Fruit fly (Drosophila melanogaster) whole organism, embryonic: Measurements from ENCODE around the gene lok.

Source experiments
- B-H1 ChIP-seq: fragments of 200-800 bp; sonication (Bioruptor generic); IDR thresholded peaks from 3 replicates; pipeline ENCODE4 v1.3.6; 2022; ENCODE audit warnings: missing biosample characterization, missing genetic modification characterization
- Bdp1 ChIP-seq: fragments of 200-800 bp; sonication (Bioruptor generic); optimal IDR thresholded peaks from 3 replicates; lab custom pipeline; 2016; ENCODE audit warnings: missing biosample characterization, missing genetic modification characterization
- CG10366 ChIP-seq: fragments of 200-800 bp; sonication (Bioruptor generic); IDR thresholded peaks from 2 replicates; pipeline ENCODE4 v1.3.6; 2022; ENCODE audit warnings: missing biosample characterization, missing genetic modification characterization
- CG10462 ChIP-seq: fragments of 200-800 bp; sonication (Bioruptor generic); optimal IDR thresholded peaks from 2 replicates; lab custom pipeline; 2016; ENCODE audit warnings: missing biosample characterization, missing genetic modification characterization
- CG11093 ChIP-seq: fragments of 200-800 bp; sonication (Bioruptor generic); IDR thresholded peaks from 3 replicates; pipeline ENCODE4 v1.3.6; 2022; ENCODE audit warnings: missing biosample characterization, missing genetic modification characterization
- CG11723 ChIP-seq: fragments of 200-800 bp; sonication (Bioruptor generic); optimal IDR thresholded peaks from 2 replicates; lab custom pipeline; 2017; ENCODE audit warnings: missing biosample characterization, mild to moderate bottlenecking, missing genetic modification characterization
- CG1529 ChIP-seq: fragments of 200-800 bp; sonication (Bioruptor generic); optimal IDR thresholded peaks from 3 replicates; lab custom pipeline; 2018; ENCODE audit warnings: missing biosample characterization, missing genetic modification characterization
- CG17328 ChIP-seq: fragments of 200-800 bp; sonication (Bioruptor generic); IDR thresholded peaks from 2 replicates; pipeline ENCODE4 v1.3.6; 2022; ENCODE audit warnings: missing biosample characterization, missing genetic modification characterization
- CG2875 ChIP-seq: fragments of 200-800 bp; sonication (Bioruptor generic); optimal IDR thresholded peaks from 2 replicates; lab custom pipeline; 2017; ENCODE audit warnings: missing biosample characterization, mild to moderate bottlenecking, missing genetic modification characterization, missing genetic modification reagents
- CG30403 ChIP-seq: fragments of 200-800 bp; sonication (Bioruptor generic); optimal IDR thresholded peaks from 3 replicates; lab custom pipeline; 2016; ENCODE audit warnings: missing biosample characterization, missing genetic modification characterization
- CG31388 ChIP-seq: fragments of 200-800 bp; sonication (Bioruptor generic); optimal IDR thresholded peaks from 2 replicates; lab custom pipeline; 2016; ENCODE audit warnings: missing biosample characterization, missing genetic modification characterization
- CG33213 ChIP-seq: fragments of 200-800 bp; sonication (Bioruptor generic); optimal IDR thresholded peaks from 3 replicates; lab custom pipeline; 2016; ENCODE audit warnings: missing biosample characterization, missing genetic modification characterization
- CG33557 ChIP-seq: fragments of 200-800 bp; sonication (Bioruptor generic); optimal IDR thresholded peaks from 2 replicates; lab custom pipeline; 2019; ENCODE audit warnings: missing biosample characterization, mild to moderate bottlenecking, missing genetic modification characterization, moderate library complexity
- CG34376 ChIP-seq: fragments of 200-800 bp; sonication (Bioruptor generic); optimal IDR thresholded peaks from 2 replicates; lab custom pipeline; 2018; ENCODE audit warnings: missing biosample characterization, mild to moderate bottlenecking, missing genetic modification characterization
- CG4424 ChIP-seq: fragments of 200-800 bp; sonication (Bioruptor generic); optimal IDR thresholded peaks from 3 replicates; lab custom pipeline; 2016; ENCODE audit warnings: missing biosample characterization, missing genetic modification characterization
- CG4707 ChIP-seq: fragments of 200-800 bp; sonication (Bioruptor generic); optimal IDR thresholded peaks from 2 replicates; lab custom pipeline; 2018; ENCODE audit warnings: missing biosample characterization, mild to moderate bottlenecking, missing genetic modification characterization, moderate library complexity
- CG7271 ChIP-seq: fragments of 200-800 bp; sonication (Bioruptor generic); optimal IDR thresholded peaks from 2 replicates; lab custom pipeline; 2018; ENCODE audit warnings: missing biosample characterization, mild to moderate bottlenecking, missing genetic modification characterization, moderate library complexity
- CG7357 ChIP-seq: fragments of 200-800 bp; sonication (Bioruptor generic); IDR thresholded peaks from 3 replicates; pipeline ENCODE4 v1.3.6; 2022; ENCODE audit warnings: missing biosample characterization, missing genetic modification characterization
- CG7987 ChIP-seq: fragments of 200-800 bp; sonication (Bioruptor generic); optimal IDR thresholded peaks from 2 replicates; lab custom pipeline; 2018; ENCODE audit warnings: missing biosample characterization, mild to moderate bottlenecking, missing genetic modification characterization, moderate library complexity
- CG8290 ChIP-seq, 3 experiments: fragments of 200-800 bp; sonication (Bioruptor generic); optimal IDR thresholded peaks; 2 replicates each; lab custom pipeline; 2016 to 2019; ENCODE audit warnings: missing biosample characterization in 3 of 3, missing genetic modification characterization in 3 of 3, mild to moderate bottlenecking in 2 of 3, moderate library complexity in 1 of 3
- CG8359 ChIP-seq: fragments of 200-800 bp; sonication (Bioruptor generic); optimal IDR thresholded peaks from 2 replicates; lab custom pipeline; 2017; ENCODE audit warnings: missing biosample characterization, mild to moderate bottlenecking, missing genetic modification characterization, borderline replicate concordance
- Camta ChIP-seq: fragments of 200-800 bp; sonication (Bioruptor generic); optimal IDR thresholded peaks from 2 replicates; lab custom pipeline; 2016; ENCODE audit warnings: missing biosample characterization, missing genetic modification characterization
- Chrac-16 ChIP-seq: fragments of 200-800 bp; sonication (Bioruptor generic); optimal IDR thresholded peaks from 3 replicates; lab custom pipeline; 2016; ENCODE audit warnings: missing biosample characterization, missing genetic modification characterization
- D19A ChIP-seq: fragments of 200-800 bp; optimal IDR thresholded peaks from 3 replicates; lab custom pipeline; 2019; ENCODE audit warnings: missing biosample characterization, mild to moderate bottlenecking, missing genetic modification characterization, moderate library complexity
- Doc3 ChIP-seq: fragments of 200-800 bp; sonication (Bioruptor generic); IDR thresholded peaks from 3 replicates; pipeline ENCODE4 v1.3.6; 2022; ENCODE audit warnings: missing biosample characterization, missing genetic modification characterization; ENCODE audit not compliant: partially characterized antibody
- Elba2 ChIP-seq: fragments of 200-800 bp; sonication (Bioruptor generic); optimal IDR thresholded peaks from 3 replicates; lab custom pipeline; 2016; ENCODE audit warnings: missing biosample characterization, missing genetic modification characterization
- Fer2 ChIP-seq: fragments of 200-800 bp; sonication (Bioruptor generic); optimal IDR thresholded peaks from 2 replicates; lab custom pipeline; 2018; ENCODE audit warnings: missing biosample characterization, mild to moderate bottlenecking, missing genetic modification characterization, moderate library complexity
- H2.0 ChIP-seq: fragments of 200-800 bp; sonication (Bioruptor generic); IDR thresholded peaks from 2 replicates; pipeline ENCODE4 v1.3.6; 2022; ENCODE audit warnings: missing biosample characterization, missing genetic modification characterization
- HHEX ChIP-seq: fragments of 200-800 bp; sonication (Bioruptor generic); optimal IDR thresholded peaks from 3 replicates; lab custom pipeline; 2017; ENCODE audit warnings: missing biosample characterization, mild to moderate bottlenecking, missing genetic modification characterization, missing genetic modification reagents
- Jarid2 ChIP-seq: fragments of 200-800 bp; sonication (Bioruptor generic); optimal IDR thresholded peaks from 3 replicates; lab custom pipeline; 2017; ENCODE audit warnings: mild to moderate bottlenecking, missing biosample characterization, missing genetic modification reagents, missing genetic modification characterization
- Med ChIP-seq: fragments of 200-800 bp; sonication (Bioruptor generic); peaks from one replicate; lab custom pipeline; 2016; ENCODE audit warnings: missing biosample characterization, missing genetic modification characterization, mild to moderate bottlenecking, inconsistent platforms, moderate library complexity
- Mes4 ChIP-seq: fragments of 200-800 bp; sonication (Bioruptor generic); optimal IDR thresholded peaks from 2 replicates; lab custom pipeline; 2016; ENCODE audit warnings: missing biosample characterization, missing genetic modification characterization
- Rfx ChIP-seq: fragments of 200-800 bp; sonication (Bioruptor generic); IDR thresholded peaks from 2 replicates; pipeline ENCODE4 v1.3.6; 2022; ENCODE audit warnings: missing biosample characterization, missing genetic modification characterization
- Sox102F ChIP-seq: fragments of 200-800 bp; sonication (Bioruptor generic); optimal IDR thresholded peaks from 2 replicates; lab custom pipeline; 2018; ENCODE audit warnings: missing biosample characterization, mild to moderate bottlenecking, missing genetic modification characterization, moderate library complexity
- Sry-β ChIP-seq: fragments of 200-800 bp; sonication (Bioruptor generic); optimal IDR thresholded peaks from 2 replicates; lab custom pipeline; 2018; ENCODE audit warnings: missing biosample characterization, mild to moderate bottlenecking, missing genetic modification characterization, moderate library complexity
- Sry-δ ChIP-seq: fragments of 200-800 bp; sonication (Bioruptor generic); optimal IDR thresholded peaks from 2 replicates; lab custom pipeline; 2016; ENCODE audit warnings: missing biosample characterization, missing genetic modification characterization
- Stat92E ChIP-seq, 3 experiments: fragments of >200 bp in 2 of 3; fragments of 200-800 bp in 1 of 3; sonication (Bioruptor generic) in 1 of 3; optimal IDR thresholded peaks; 2 replicates each; lab custom pipeline; 2017 to 2019; ENCODE audit warnings: missing biosample characterization in 3 of 3, missing genetic modification characterization in 3 of 3, mild to moderate bottlenecking in 1 of 3, moderate library complexity in 1 of 3
- ap ChIP-seq: fragments of 200-800 bp; sonication (Bioruptor generic); IDR thresholded peaks from 2 replicates; pipeline ENCODE4 v1.3.6; 2022; ENCODE audit warnings: missing biosample characterization, missing genetic modification characterization
- br ChIP-seq: fragments of >200 bp; optimal IDR thresholded peaks from 2 replicates; lab custom pipeline; 2017
- crc ChIP-seq: fragments of 200-800 bp; sonication (Bioruptor generic); optimal IDR thresholded peaks from 2 replicates; lab custom pipeline; 2016; ENCODE audit warnings: missing biosample characterization, missing genetic modification characterization
- fd3F ChIP-seq: fragments of 200-800 bp; sonication (Bioruptor generic); optimal IDR thresholded peaks from 2 replicates; lab custom pipeline; 2018; ENCODE audit warnings: missing biosample characterization, mild to moderate bottlenecking, missing genetic modification characterization, moderate library complexity
- gt ChIP-seq: fragments of 200-800 bp; sonication (Bioruptor generic); IDR thresholded peaks from 2 replicates; pipeline ENCODE4 v1.3.6; 2022; ENCODE audit warnings: missing biosample characterization, missing genetic modification characterization
- mirr ChIP-seq: fragments of 200-800 bp; sonication (Bioruptor generic); optimal IDR thresholded peaks from 3 replicates; lab custom pipeline; 2018; ENCODE audit warnings: missing biosample characterization, mild to moderate bottlenecking, missing genetic modification characterization
- pho ChIP-seq: fragments of 200-800 bp; sonication (Bioruptor generic); optimal IDR thresholded peaks from 2 replicates; lab custom pipeline; 2016; ENCODE audit warnings: missing biosample characterization, missing genetic modification characterization
- sima ChIP-seq: fragments of 200-800 bp; sonication (Bioruptor generic); optimal IDR thresholded peaks from 2 replicates; lab custom pipeline; 2016; ENCODE audit warnings: missing biosample characterization, missing genetic modification characterization
- ssp ChIP-seq: fragments of 200-800 bp; sonication (Bioruptor generic); IDR thresholded peaks from 2 replicates; pipeline ENCODE4 v1.3.6; 2022; ENCODE audit warnings: missing biosample characterization, missing genetic modification characterization
- unc-4 ChIP-seq: fragments of 200-800 bp; sonication (Bioruptor generic); IDR thresholded peaks from 2 replicates; pipeline ENCODE4 v1.3.6; 2022; ENCODE audit warnings: missing biosample characterization, missing genetic modification characterization; ENCODE audit not compliant: partially characterized antibody
- zen2 ChIP-seq: fragments of 200-800 bp; sonication (Bioruptor generic); IDR thresholded peaks from 3 replicates; pipeline ENCODE4 v1.3.6; 2022; ENCODE audit warnings: missing biosample characterization, missing genetic modification characterization; ENCODE audit not compliant: partially characterized antibody

Gene lok

DNA sequence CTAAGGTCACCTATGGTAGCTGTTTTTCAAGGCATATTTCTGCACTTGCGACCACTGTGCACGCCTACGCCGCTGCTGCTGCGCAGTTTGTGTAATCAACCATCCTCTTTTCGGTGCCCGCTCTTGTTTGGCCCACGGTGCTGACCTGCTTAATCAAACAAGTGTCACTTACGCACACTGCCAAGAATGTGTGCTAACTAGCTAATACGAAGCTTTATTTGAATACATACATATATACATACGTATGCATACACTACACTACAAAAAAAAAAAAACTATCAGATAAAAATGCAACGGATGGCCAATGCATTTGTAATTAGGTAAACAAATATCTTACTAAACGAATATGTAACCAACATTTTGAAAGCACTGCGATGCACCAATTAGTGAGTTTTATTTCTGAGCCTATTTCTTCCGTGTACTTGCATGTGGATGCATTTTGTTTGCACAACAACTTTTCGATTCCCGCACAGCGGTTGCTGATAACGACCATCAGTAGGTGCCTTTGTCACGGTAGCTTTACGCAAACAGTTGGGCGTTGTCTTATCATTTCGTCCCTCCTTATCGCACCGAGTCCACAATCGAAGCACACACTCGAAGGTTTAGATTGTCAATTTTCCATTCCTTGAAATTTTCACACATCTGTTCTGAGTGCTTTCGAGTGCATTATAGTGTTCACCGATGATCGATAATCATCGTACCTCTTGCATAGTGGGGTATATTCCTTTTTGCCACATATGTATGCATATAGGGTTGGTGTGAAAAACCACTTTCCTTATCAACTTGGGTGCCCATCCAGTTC, 25.3 kb downstream of the lok start (continued):
- TF ChIP-seq CG7357 (GFP tag; lab: Robert Waterston, UW), result peak; percentile 55; the same call in 2 of the 3 replicates
- TF ChIP-seq Rfx (GFP tag; lab: Robert Waterston, UW), result peak; percentile 73
- peak; percentile 72 for TF ChIP-seq Chrac-16 (GFP tag; lab: Kevin White, UChicago)
- TF ChIP-seq Sry-β, result peak; percentile 0
- peak; percentile 68 for TF ChIP-seq ssp
- peak; percentile 56 for TF ChIP-seq fd3F
- TF ChIP-seq Med (GFP tag; lab: Kevin White, UChicago), result peak; percentile 92
- peak; percentile 70 for TF ChIP-seq CG10462
- TF ChIP-seq H2.0 (GFP tag; lab: Robert Waterston, UW), result peak; percentile 77
- peak; percentile 81 for TF ChIP-seq pho (GFP tag; lab: Kevin White, UChicago)
- TF ChIP-seq sima (GFP tag; lab: Kevin White, UChicago), result peak; percentile 58
- peak; percentile 60 for TF ChIP-seq D19A (tag; lab: Kevin White, UChicago)
- peak; percentile 63 for TF ChIP-seq Jarid2 (GFP tag; lab: Kevin White, UChicago)
- TF ChIP-seq HHEX (GFP tag; lab: Kevin White, UChicago), result peak; percentile 86
- TF ChIP-seq CG17328 (GFP tag; lab: Robert Waterston, UW), result peak; percentile 92
- peak; percentile 84 for TF ChIP-seq CG11093 (GFP tag; lab: Robert Waterston, UW)
- peak; percentile 58 for TF ChIP-seq crc (GFP tag; lab: Kevin White, UChicago)
- no peak for TF ChIP-seq Elba2 (GFP tag; lab: Kevin White, UChicago)
- peak; percentile 90 for TF ChIP-seq CG10366 (GFP tag; lab: Robert Waterston, UW)
- TF ChIP-seq mirr (GFP tag; lab: Kevin White, UChicago), result peak; percentile 73
- peak; percentile 83 for TF ChIP-seq B-H1
- TF ChIP-seq Fer2 (tag; lab: Kevin White, UChicago), result peak; percentile 1
- TF ChIP-seq Bdp1 (GFP tag; lab: Kevin White, UChicago), result peak; percentile 72
- peak; percentile 88 for TF ChIP-seq CG4707 (GFP tag; lab: Kevin White, UChicago)
- TF ChIP-seq ap, result peak; percentile 83
- TF ChIP-seq CG34376, result peak; percentile 69
- peak; percentile 87 for TF ChIP-seq CG2875 (GFP tag; lab: Kevin White, UChicago)
- peak; percentile 81 for TF ChIP-seq CG30403 (GFP tag; lab: Kevin White, UChicago)
- peak; percentile 78 for TF ChIP-seq Camta (GFP tag; lab: Kevin White, UChicago)
- peak; percentile 75 for TF ChIP-seq CG1529 (GFP tag; lab: Kevin White, UChicago)
- no peak for TF ChIP-seq Doc3
- peak; percentile 71 for TF ChIP-seq CG7987
- TF ChIP-seq Sox102F, result peak; percentile 88
- TF ChIP-seq CG33213 (GFP tag; lab: Kevin White, UChicago), result peak; percentile 72
- peak; percentile 51 for TF ChIP-seq CG11723 (GFP tag; lab: Kevin White, UChicago)
- TF ChIP-seq CG33557 (GFP tag; lab: Kevin White, UChicago), result peak; percentile 65
- TF ChIP-seq CG8290 (GFP tag; optimal IDR thresholded peaks at IDR 0.05; lab: Kevin White, UChicago), result peak; percentile 27
- TF ChIP-seq CG8290 (tag; optimal IDR thresholded peaks at IDR 0.05; lab: Kevin White, UChicago), result peak; percentile 21 to 63
- TF ChIP-seq zen2 (GFP tag; lab: Robert Waterston, UW), result no peak
- TF ChIP-seq CG31388, result no peak
- TF ChIP-seq CG4424 (GFP tag; lab: Kevin White, UChicago), result peak; percentile 77
- peak; percentile 56 for TF ChIP-seq CG8359 (GFP tag; lab: Kevin White, UChicago)
- peak; percentile 42 for TF ChIP-seq Sry-δ
- TF ChIP-seq gt (GFP tag; lab: Robert Waterston, UW), result peak; percentile 91
- TF ChIP-seq CG7271, result peak; percentile 22
- TF ChIP-seq Stat92E (GFP tag; optimal IDR thresholded peaks at IDR 0.05; lab: Kevin White, UChicago), result peak in 1 of 3 experiments; percentile 68
- no peak for TF ChIP-seq br (lab: Kevin White, UChicago)
- TF ChIP-seq Mes4 (GFP tag; lab: Kevin White, UChicago), result peak; percentile 78
- TF ChIP-seq unc-4 (GFP tag; lab: Robert Waterston, UW), result no peak
